Worm (Caenorhabditis elegans) whole organism, L2 larva: Measurements from ENCODE around the gene chst-1.

Source experiments
- C34F6.9 ChIP-seq: fragments of 150-350 bp; optimal IDR thresholded peaks from 2 replicates; lab custom pipeline; 2014; ENCODE audit warnings: missing biosample characterization, missing genetic modification characterization
- F13H6.1 ChIP-seq: sonication (generic microtip); optimal IDR thresholded peaks from 2 replicates; lab custom pipeline; 2016; ENCODE audit warnings: missing genetic modification characterization, missing compliant biosample characterization
- Y55F3AM.14 ChIP-seq: fragments of 200-800 bp; sonication (Bioruptor generic); optimal IDR thresholded peaks from 2 replicates; lab custom pipeline; 2018; ENCODE audit warnings: mild to moderate bottlenecking, missing genetic modification characterization, missing compliant biosample characterization
- ZK546.5 ChIP-seq: sonication (generic microtip); optimal IDR thresholded peaks from 2 replicates; lab custom pipeline; 2017; ENCODE audit warnings: missing biosample characterization, missing genetic modification characterization
- blmp-1 ChIP-seq: sonication (generic microtip); optimal IDR thresholded peaks from 2 replicates; lab custom pipeline; 2017; ENCODE audit warnings: missing genetic modification characterization, mild to moderate bottlenecking, missing compliant biosample characterization, antibody characterized with exemption, moderate library complexity; ENCODE audit not compliant: insufficient read depth
- ceh-16 ChIP-seq: fragments of 150-350 bp; optimal IDR thresholded peaks from 2 replicates; lab custom pipeline; 2014; ENCODE audit warnings: missing biosample characterization, missing genetic modification characterization
- crh-2 ChIP-seq: sonication (generic microtip); optimal IDR thresholded peaks from 2 replicates; lab custom pipeline; 2017; ENCODE audit warnings: missing biosample characterization, missing genetic modification characterization
- egl-27 ChIP-seq: sonication (generic microtip); optimal IDR thresholded peaks from 3 replicates; lab custom pipeline; 2017; ENCODE audit warnings: missing biosample characterization, missing genetic modification reagents, missing genetic modification characterization
- elt-1 ChIP-seq: fragments of 150-350 bp; optimal IDR thresholded peaks from 2 replicates; lab custom pipeline; 2014; ENCODE audit warnings: missing biosample characterization, missing genetic modification characterization
- elt-3 ChIP-seq: sonication (generic microtip); optimal IDR thresholded peaks from 2 replicates; lab custom pipeline; 2017; ENCODE audit warnings: missing biosample characterization, missing genetic modification characterization
- fos-1 ChIP-seq: fragments of 150-350 bp; optimal IDR thresholded peaks from 2 replicates; lab custom pipeline; 2014; ENCODE audit warnings: missing biosample characterization, missing genetic modification characterization
- gmeb-1 ChIP-seq: fragments of 150-350 bp; optimal IDR thresholded peaks from 2 replicates; lab custom pipeline; 2014; ENCODE audit warnings: missing biosample characterization, missing genetic modification characterization
- lin-13 ChIP-seq: fragments of 150-350 bp; optimal IDR thresholded peaks from 2 replicates; lab custom pipeline; 2014; ENCODE audit warnings: missing biosample characterization, missing genetic modification reagents, missing genetic modification characterization
- lin-39 ChIP-seq: fragments of 150-350 bp; optimal IDR thresholded peaks from 2 replicates; lab custom pipeline; 2014; ENCODE audit warnings: missing biosample characterization, missing genetic modification reagents, missing genetic modification characterization
- lsy-2 ChIP-seq, 2 experiments: fragments of 150-350 bp in 1 of 2; sonication (generic microtip) in 1 of 2; optimal IDR thresholded peaks; 2 replicates each; lab custom pipeline; 2014 to 2017; ENCODE audit warnings: missing biosample characterization in 2 of 2, missing genetic modification characterization in 2 of 2
- mab-5 ChIP-seq: fragments of 150-350 bp; optimal IDR thresholded peaks from 2 replicates; lab custom pipeline; 2014; ENCODE audit warnings: missing biosample characterization, missing genetic modification characterization
- mbf-1 ChIP-seq: sonication (generic microtip); optimal IDR thresholded peaks from 2 replicates; lab custom pipeline; 2017; ENCODE audit warnings: missing biosample characterization, missing genetic modification characterization
- mdl-1 ChIP-seq, 2 experiments: fragments of 150-350 bp in 1 of 2; sonication (generic microtip) in 1 of 2; optimal IDR thresholded peaks; 2 replicates each; lab custom pipeline; 2017; ENCODE audit warnings: missing biosample characterization in 2 of 2, missing genetic modification characterization in 2 of 2
- nhr-11 ChIP-seq: fragments of 150-350 bp; optimal IDR thresholded peaks from 2 replicates; lab custom pipeline; 2014; ENCODE audit warnings: missing biosample characterization, missing genetic modification characterization
- nhr-129 ChIP-seq: fragments of 150-350 bp; optimal IDR thresholded peaks from 2 replicates; lab custom pipeline; 2014; ENCODE audit warnings: missing biosample characterization, missing genetic modification characterization
- nhr-21 ChIP-seq: fragments of 150-350 bp; optimal IDR thresholded peaks from 2 replicates; lab custom pipeline; 2014; ENCODE audit warnings: missing biosample characterization, missing genetic modification characterization
- nhr-237 ChIP-seq: fragments of 150-350 bp; optimal IDR thresholded peaks from 2 replicates; lab custom pipeline; 2014; ENCODE audit warnings: missing biosample characterization, missing genetic modification characterization
- nhr-25 ChIP-seq: fragments of 150-350 bp; sonication (generic microtip); optimal IDR thresholded peaks from 3 replicates; lab custom pipeline; 2014; ENCODE audit warnings: missing biosample characterization, missing genetic modification characterization
- nhr-6 ChIP-seq: fragments of 150-350 bp; optimal IDR thresholded peaks from 2 replicates; lab custom pipeline; 2014; ENCODE audit warnings: missing biosample characterization, missing genetic modification characterization
- peb-1 ChIP-seq: fragments of 150-350 bp; optimal IDR thresholded peaks from 2 replicates; lab custom pipeline; 2014; ENCODE audit warnings: missing biosample characterization, missing genetic modification characterization
- sem-4 ChIP-seq: fragments of 150-350 bp; optimal IDR thresholded peaks from 2 replicates; lab custom pipeline; 2014; ENCODE audit warnings: missing biosample characterization, missing genetic modification reagents, missing genetic modification characterization
- sma-3 ChIP-seq: sonication (generic microtip); optimal IDR thresholded peaks from 2 replicates; lab custom pipeline; 2016; ENCODE audit warnings: missing genetic modification reagents, missing genetic modification characterization, missing compliant biosample characterization
- sma-9 ChIP-seq, 2 experiments: fragments of 150-350 bp in 1 of 2; sonication (generic microtip) in 1 of 2; optimal IDR thresholded peaks; 2 replicates each; lab custom pipeline; 2014 to 2016; ENCODE audit warnings: missing genetic modification characterization in 2 of 2, mild to moderate bottlenecking in 1 of 2, missing biosample characterization in 1 of 2, missing compliant biosample characterization in 1 of 2, missing genetic modification reagents in 1 of 2, moderate library complexity in 1 of 2
- snpc-4 ChIP-seq: fragments of 150-350 bp; optimal IDR thresholded peaks from 2 replicates; lab custom pipeline; 2014; ENCODE audit warnings: missing biosample characterization, missing genetic modification characterization
- unc-39 ChIP-seq: fragments of 150-350 bp; optimal IDR thresholded peaks from 2 replicates; lab custom pipeline; 2014; ENCODE audit warnings: missing biosample characterization, missing genetic modification characterization
- unc-55 ChIP-seq: fragments of 150-350 bp; sonication (generic microtip); optimal IDR thresholded peaks from 3 replicates; lab custom pipeline; 2014; ENCODE audit warnings: missing biosample characterization, missing genetic modification reagents, missing genetic modification characterization
- unc-62 ChIP-seq: fragments of 150-350 bp; optimal IDR thresholded peaks from 2 replicates; lab custom pipeline; 2014; ENCODE audit warnings: missing biosample characterization, missing genetic modification reagents, missing genetic modification characterization
- zag-1 ChIP-seq: fragments of 150-350 bp; optimal IDR thresholded peaks from 2 replicates; lab custom pipeline; 2014; ENCODE audit warnings: missing biosample characterization, missing genetic modification characterization
- ztf-1 ChIP-seq: fragments of 200-800 bp; sonication (Bioruptor generic); conservative IDR thresholded peaks from 2 replicates; pipeline ENCODE4 v1.3.6; 2022; ENCODE audit warnings: missing genetic modification characterization, missing compliant biosample characterization
- ztf-4 ChIP-seq: fragments of 150-350 bp; optimal IDR thresholded peaks from 2 replicates; lab custom pipeline; 2014; ENCODE audit warnings: missing biosample characterization, missing genetic modification characterization

Gene chst-1

ce11 chrII:8074058-8074457 is 32.7 kb downstream of the chst-1 start:
- no peak for TF ChIP-seq unc-55
- TF ChIP-seq mdl-1 (tag; optimal IDR thresholded peaks at IDR 0.05; lab: Kevin White, UChicago) = no peak
- TF ChIP-seq nhr-237 (tag; lab: Kevin White, UChicago) = no peak
- no peak for TF ChIP-seq ceh-16 (tag; lab: Kevin White, UChicago)
- TF ChIP-seq unc-39 (tag; lab: Kevin White, UChicago) = no peak
- peak; percentile 47 for TF ChIP-seq fos-1
- no peak for TF ChIP-seq ztf-1 (GFP tag; lab: Robert Waterston, UW)
- TF ChIP-seq snpc-4 = no peak
- TF ChIP-seq sem-4 (tag; lab: Kevin White, UChicago) = no peak

- TF ChIP-seq F13H6.1 (tag; lab: Kevin White, UChicago) = no peak
- no peak for TF ChIP-seq nhr-237 (tag; lab: Kevin White, UChicago)
- TF ChIP-seq unc-55 = no peak
- TF ChIP-seq fos-1 = peak; percentile 39
- TF ChIP-seq gmeb-1 (tag; lab: Kevin White, UChicago) = no peak
These were observed 33.5 kb downstream of the chst-1 start, which contains the start of gene gpcp-2 for ce11 chrII:8073222-8073621. gpcp-2 (minus strand) TSS chrII:8073374.

- TF ChIP-seq unc-39 (tag; lab: Kevin White, UChicago) (no peak), nhr-6 (tag; lab: Kevin White, UChicago) (peak; percentile 45), nhr-11 (tag; lab: Kevin White, UChicago) (no peak), nhr-25 (peak; percentile 63), lin-39 (tag; lab: Kevin White, UChicago) (no peak), egl-27 (tag; lab: Kevin White, UChicago) (peak; percentile 3), peb-1 (tag; lab: Kevin White, UChicago) (no peak), elt-1 (tag; lab: Kevin White, UChicago) (no peak), crh-2 (tag; lab: Kevin White, UChicago) (peak; percentile 77), blmp-1 (tag; lab: Kevin White, UChicago) (peak; percentile 39), sma-9 (GFP tag; optimal IDR thresholded peaks at IDR 0.05; lab: Kevin White, UChicago) (peak; percentile 91), sma-9 (tag; optimal IDR thresholded peaks at IDR 0.05; lab: Kevin White, UChicago) (no peak), unc-55 (peak; percentile 45), C34F6.9 (tag; lab: Kevin White, UChicago) (peak; percentile 81), snpc-4 (peak; percentile 38), lin-13 (GFP tag; lab: Kevin White, UChicago) (peak; percentile 11), fos-1 (peak; percentile 26), unc-62 (GFP tag; lab: Kevin White, UChicago) (peak; percentile 63), sem-4 (tag; lab: Kevin White, UChicago) (no peak), zag-1 (peak; percentile 53), F13H6.1 (tag; lab: Kevin White, UChicago) (peak; percentile 76), nhr-21 (tag; lab: Kevin White, UChicago) (peak; percentile 76), ztf-4 (tag; lab: Kevin White, UChicago) (peak; percentile 18), nhr-129 (peak; percentile 80), lsy-2 (tag; optimal IDR thresholded peaks at IDR 0.05; lab: Kevin White, UChicago) (peak in 1 of 2 experiments; percentile 80), mdl-1 (tag; optimal IDR thresholded peaks at IDR 0.05; lab: Kevin White, UChicago) (peak in 1 of 2 experiments; percentile 83), mab-5 (peak; percentile 48)
These were observed 34.8 kb downstream of the chst-1 start for ce11 chrII:8071801-8072544.

- TF ChIP-seq fos-1 (peak; percentile 36), sma-3 (GFP tag; lab: Kevin White, UChicago) (peak; percentile 46), blmp-1 (tag; lab: Kevin White, UChicago) (peak; percentile 52), nhr-21 (tag; lab: Kevin White, UChicago) (peak; percentile 30), unc-55 (no peak), crh-2 (tag; lab: Kevin White, UChicago) (peak; percentile 33), elt-3 (tag; lab: Kevin White, UChicago) (no peak), nhr-11 (tag; lab: Kevin White, UChicago) (no peak), lin-39 (tag; lab: Kevin White, UChicago) (no peak), mbf-1 (tag; lab: Kevin White, UChicago) (no peak), sma-9 (GFP tag; optimal IDR thresholded peaks at IDR 0.05; lab: Kevin White, UChicago) (peak; percentile 53), sma-9 (tag; optimal IDR thresholded peaks at IDR 0.05; lab: Kevin White, UChicago) (no peak), ZK546.5 (tag; lab: Kevin White, UChicago) (no peak), Y55F3AM.14 (GFP tag; lab: Kevin White, UChicago) (no peak)
These were observed 35.7 kb downstream of the chst-1 start for ce11 chrII:8071012-8071625.
